Worm (Caenorhabditis elegans) whole organism, midembryonic: ENCODE results near the gene ckb-4.

ENCODE experiments used
- T22C8.4 ChIP-seq: fragments of 200-800 bp; sonication (Bioruptor generic); IDR thresholded peaks from 2 replicates; pipeline ENCODE4 v1.3.6; 2022; ENCODE audit warnings: missing genetic modification characterization, missing compliant biosample characterization
- cog-1 ChIP-seq: sonication (generic microtip); optimal IDR thresholded peaks from 2 replicates; lab custom pipeline; 2016; ENCODE audit warnings: missing genetic modification characterization, missing compliant biosample characterization
- flt-1 ChIP-seq: fragments of 200-800 bp; sonication (Bioruptor generic); IDR thresholded peaks from 2 replicates; pipeline ENCODE4 v1.3.6; 2022; ENCODE audit warnings: missing genetic modification characterization, missing compliant biosample characterization
- klf-2 ChIP-seq: fragments of 200-800 bp; sonication (Bioruptor generic); conservative IDR thresholded peaks from 2 replicates; pipeline ENCODE4 v1.3.6; 2022; ENCODE audit warnings: missing genetic modification reagents, missing genetic modification characterization, missing compliant biosample characterization
- med-1 ChIP-seq: sonication (generic microtip); optimal IDR thresholded peaks from 2 replicates; lab custom pipeline; 2017; ENCODE audit warnings: missing genetic modification characterization, mild to moderate bottlenecking, missing compliant biosample characterization, antibody characterized with exemption, missing genetic modification reagents; ENCODE audit not compliant: insufficient read depth
- ref-1 ChIP-seq: fragments of 200-800 bp; sonication (Bioruptor generic); conservative IDR thresholded peaks from 2 replicates; pipeline ENCODE4 v1.3.6; 2022; ENCODE audit warnings: missing genetic modification reagents, missing genetic modification characterization, missing compliant biosample characterization
- ztf-23 ChIP-seq: fragments of 200-800 bp; sonication (Bioruptor generic); IDR thresholded peaks from 2 replicates; pipeline ENCODE4 v1.3.6; 2022; ENCODE audit warnings: missing genetic modification reagents, missing genetic modification characterization, missing compliant biosample characterization

DNA sequence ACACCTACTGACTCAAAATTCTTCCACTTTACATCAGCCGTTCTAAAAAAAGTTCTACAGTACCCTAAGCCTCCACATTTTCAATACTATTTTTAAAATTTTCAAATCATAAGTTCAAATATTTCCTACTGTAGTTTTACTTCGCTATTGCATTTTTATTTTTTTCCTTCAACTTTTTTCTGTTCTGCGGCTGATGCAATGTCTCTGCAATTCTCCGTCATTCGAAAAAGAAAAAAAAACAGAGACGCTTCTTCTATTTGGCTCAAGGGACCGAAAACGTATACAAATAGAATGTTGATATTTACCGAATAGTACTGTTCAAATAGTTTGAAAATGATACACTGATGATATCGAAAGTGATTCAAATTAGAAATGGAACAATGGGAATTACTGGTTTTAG, 29.1 kb upstream of the ckb-4 start:
- TF ChIP-seq ztf-23 = no peak
- no peak for TF ChIP-seq cog-1
- TF ChIP-seq ref-1 (GFP tag; lab: Robert Waterston, UW) = no peak
- TF ChIP-seq med-1 (GFP tag; lab: Kevin White, UChicago) = no peak
- no peak for TF ChIP-seq flt-1 (GFP tag; lab: Robert Waterston, UW)
- no peak for TF ChIP-seq klf-2 (GFP tag; lab: Robert Waterston, UW)
- TF ChIP-seq T22C8.4 = no peak
